Worm (Caenorhabditis elegans) whole organism, L3 larva: ENCODE results near the gene srh-83.

ENCODE experiments used
- ama-1 ChIP-seq: fragments of 150-350 bp; optimal IDR thresholded peaks from 2 replicates; lab custom pipeline; 2018
- hmg-11 ChIP-seq: sonication (generic microtip); optimal IDR thresholded peaks from 2 replicates; lab custom pipeline; 2016; ENCODE audit warnings: missing genetic modification characterization, missing compliant biosample characterization
- mdl-1 ChIP-seq: fragments of 150-350 bp; optimal IDR thresholded peaks from 2 replicates; lab custom pipeline; 2014; ENCODE audit warnings: missing biosample characterization, missing genetic modification characterization
- skn-1 ChIP-seq: fragments of 150-350 bp; optimal IDR thresholded peaks from 2 replicates; lab custom pipeline; 2014; ENCODE audit warnings: missing biosample characterization, missing genetic modification characterization
- tbx-2 ChIP-seq: sonication (generic microtip); optimal IDR thresholded peaks from 2 replicates; lab custom pipeline; 2016; ENCODE audit warnings: mild to moderate bottlenecking, missing genetic modification characterization, missing compliant biosample characterization
- unc-39 ChIP-seq: sonication (generic microtip); optimal IDR thresholded peaks from 4 replicates; lab custom pipeline; 2017; ENCODE audit warnings: missing biosample characterization, missing genetic modification characterization
- ztf-11 ChIP-seq: fragments of 150-350 bp; optimal IDR thresholded peaks from 2 replicates; lab custom pipeline; 2014; ENCODE audit warnings: missing biosample characterization, missing genetic modification characterization

DNA sequence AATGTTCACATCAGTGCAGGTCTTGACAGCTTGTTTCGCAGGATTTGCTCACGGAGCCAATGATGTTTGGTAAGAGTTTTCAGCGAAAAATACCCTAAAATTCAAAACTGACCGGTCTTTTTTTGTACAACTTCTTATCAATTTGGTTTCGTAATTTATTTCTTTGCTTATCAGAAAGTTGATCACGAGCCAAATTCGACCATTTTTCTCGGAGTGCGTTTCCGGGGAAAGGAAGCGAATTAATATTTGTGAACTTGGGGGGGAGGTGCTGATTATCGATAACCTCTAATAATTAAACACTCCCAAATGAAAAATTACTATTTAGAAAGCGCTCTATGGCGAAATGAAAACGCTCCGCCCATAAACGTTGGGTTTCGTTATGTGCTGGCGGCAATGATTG is 22.3 kb downstream of the srh-83 start:
- TF ChIP-seq mdl-1 (tag; lab: Kevin White, UChicago) (no peak), ama-1 (lab: Kevin White, UChicago) (no peak), skn-1 (tag; lab: Kevin White, UChicago) (no peak), tbx-2 (tag; lab: Kevin White, UChicago) (no peak), ztf-11 (tag; lab: Kevin White, UChicago) (no peak), hmg-11 (no peak), unc-39 (no peak)
